Worm (Caenorhabditis elegans) whole organism, L4/young adult: ENCODE results near the gene Y51B9A.6.

ENCODE experiments used
- W03F9.2 ChIP-seq: fragments of 150-350 bp; optimal IDR thresholded peaks from 2 replicates; lab custom pipeline; 2014; ENCODE audit warnings: missing biosample characterization, missing genetic modification characterization
- dao-5 ChIP-seq: sonication (generic microtip); optimal IDR thresholded peaks from 2 replicates; lab custom pipeline; 2016; ENCODE audit warnings: missing genotype, missing genetic modification characterization, moderate library complexity, missing compliant biosample characterization
- him-1 ChIP-seq: sonication (generic microtip); optimal IDR thresholded peaks from 2 replicates; lab custom pipeline; 2016; ENCODE audit warnings: missing genotype, missing genetic modification reagents, missing genetic modification characterization, missing compliant biosample characterization

Gene Y51B9A.6

ce11 chrII:9379796-9380195, 23.2 kb downstream of the Y51B9A.6 start, which contains the start of gene srh-48:
TSS of gene srh-48 (plus strand) at chrII:9380096.
- TF ChIP-seq dao-5 (tag; lab: Kevin White, UChicago): no peak
- no peak for TF ChIP-seq W03F9.2 (tag; lab: Kevin White, UChicago)
- no peak for TF ChIP-seq him-1

- TF ChIP-seq dao-5 (tag; lab: Kevin White, UChicago) (no peak), W03F9.2 (tag; lab: Kevin White, UChicago) (no peak), him-1 (no peak)
These were observed 24.8 kb downstream of the Y51B9A.6 start for ce11 chrII:9378174-9378573.

ce11 chrII:9377158-9377557, 25.8 kb downstream of the Y51B9A.6 start, which contains the start of gene C06C3.10:
TSS of gene C06C3.10 (minus strand) at chrII:9377258.
- TF ChIP-seq him-1 (no peak), W03F9.2 (tag; lab: Kevin White, UChicago) (no peak), dao-5 (tag; lab: Kevin White, UChicago) (no peak)

- TF ChIP-seq dao-5 (tag; lab: Kevin White, UChicago): no peak
- no peak for TF ChIP-seq him-1
- no peak for TF ChIP-seq W03F9.2 (tag; lab: Kevin White, UChicago)
These were observed 28.2 kb downstream of the Y51B9A.6 start, which contains the start of gene C06C3.12 for ce11 chrII:9374807-9375206. TSS of gene C06C3.12 (plus strand) at chrII:9375107.

- TF ChIP-seq dao-5 (tag; lab: Kevin White, UChicago) (no peak), W03F9.2 (tag; lab: Kevin White, UChicago) (no peak), him-1 (no peak)
These were observed 30.0 kb downstream of the Y51B9A.6 start, which contains the start of gene C06C3.4 for ce11 chrII:9372991-9373390. TSS of gene C06C3.4 (plus strand) at chrII:9373291.

ce11 chrII:9372393-9372792, 30.6 kb downstream of the Y51B9A.6 start, which contains the start of gene C06C3.3:
TSS of gene C06C3.3 (minus strand) at chrII:9372493.
- TF ChIP-seq dao-5 (tag; lab: Kevin White, UChicago) (no peak), W03F9.2 (tag; lab: Kevin White, UChicago) (no peak), him-1 (no peak)

ce11 chrII:9369394-9369793, 33.6 kb downstream of the Y51B9A.6 start:
- TF ChIP-seq W03F9.2 (tag; lab: Kevin White, UChicago) (no peak), dao-5 (tag; lab: Kevin White, UChicago) (no peak), him-1 (no peak)

ce11 chrII:9362249-9362648, 40.7 kb downstream of the Y51B9A.6 start:
- TF ChIP-seq him-1 (no peak), W03F9.2 (tag; lab: Kevin White, UChicago) (no peak), dao-5 (tag; lab: Kevin White, UChicago) (no peak)

- TF ChIP-seq W03F9.2 (tag; lab: Kevin White, UChicago) (no peak), him-1 (no peak), dao-5 (tag; lab: Kevin White, UChicago) (no peak)
These were observed 44.8 kb downstream of the Y51B9A.6 start, which contains the start of gene mel-11 for ce11 chrII:9358230-9358629. TSS of gene mel-11 (plus strand) at chrII:9358530.

ce11 chrII:9356723-9357122, 46.3 kb downstream of the Y51B9A.6 start:
- no peak for TF ChIP-seq W03F9.2 (tag; lab: Kevin White, UChicago)
- TF ChIP-seq him-1: no peak
- TF ChIP-seq dao-5 (tag; lab: Kevin White, UChicago): no peak

- TF ChIP-seq him-1: no peak
- TF ChIP-seq dao-5 (tag; lab: Kevin White, UChicago): no peak
- TF ChIP-seq W03F9.2 (tag; lab: Kevin White, UChicago): no peak
These were observed 50.3 kb downstream of the Y51B9A.6 start, which contains the start of the genes sdhb-1 and cup-15 for ce11 chrII:9352669-9353068. TSS of gene sdhb-1 (minus strand) at chrII:9352731. TSS of gene cup-15 (plus strand) at chrII:9353000.
